Fruit fly (Drosophila melanogaster) whole organism, adult: ENCODE results near the gene CG12229.

ENCODE experiments used
- CG11617 ChIP-seq: fragments of 200-800 bp; sonication (Bioruptor generic); optimal IDR thresholded peaks from 2 replicates; lab custom pipeline; 2017; ENCODE audit warnings: mild to moderate bottlenecking, missing biosample characterization, missing genetic modification reagents, missing genetic modification characterization
- CG14711 ChIP-seq: fragments of 200-800 bp; sonication (Bioruptor generic); optimal IDR thresholded peaks from 2 replicates; lab custom pipeline; 2018; ENCODE audit warnings: missing biosample characterization, mild to moderate bottlenecking, missing genetic modification characterization, moderate library complexity
- CG1620 ChIP-seq: fragments of 200-800 bp; sonication (Bioruptor generic); optimal IDR thresholded peaks from 2 replicates; lab custom pipeline; 2016; ENCODE audit warnings: missing biosample characterization, missing genetic modification characterization
- Clk ChIP-seq: fragments of 200-800 bp; sonication (Bioruptor generic); optimal IDR thresholded peaks from 2 replicates; lab custom pipeline; 2017; ENCODE audit warnings: missing biosample characterization, missing genetic modification characterization
- Crg-1 ChIP-seq: fragments of 200-800 bp; sonication (Bioruptor generic); optimal IDR thresholded peaks from 2 replicates; lab custom pipeline; 2016; ENCODE audit warnings: missing biosample characterization, missing genetic modification characterization
- cic ChIP-seq: fragments of 200-800 bp; sonication (Bioruptor generic); optimal IDR thresholded peaks from 2 replicates; lab custom pipeline; 2017; ENCODE audit warnings: missing biosample characterization, mild to moderate bottlenecking, missing genetic modification characterization, moderate library complexity
- kay ChIP-seq: fragments of 200-800 bp; sonication (Bioruptor generic); peaks from one replicate; lab custom pipeline; 2016; ENCODE audit warnings: missing biosample characterization, missing genetic modification characterization, borderline replicate concordance

DNA sequence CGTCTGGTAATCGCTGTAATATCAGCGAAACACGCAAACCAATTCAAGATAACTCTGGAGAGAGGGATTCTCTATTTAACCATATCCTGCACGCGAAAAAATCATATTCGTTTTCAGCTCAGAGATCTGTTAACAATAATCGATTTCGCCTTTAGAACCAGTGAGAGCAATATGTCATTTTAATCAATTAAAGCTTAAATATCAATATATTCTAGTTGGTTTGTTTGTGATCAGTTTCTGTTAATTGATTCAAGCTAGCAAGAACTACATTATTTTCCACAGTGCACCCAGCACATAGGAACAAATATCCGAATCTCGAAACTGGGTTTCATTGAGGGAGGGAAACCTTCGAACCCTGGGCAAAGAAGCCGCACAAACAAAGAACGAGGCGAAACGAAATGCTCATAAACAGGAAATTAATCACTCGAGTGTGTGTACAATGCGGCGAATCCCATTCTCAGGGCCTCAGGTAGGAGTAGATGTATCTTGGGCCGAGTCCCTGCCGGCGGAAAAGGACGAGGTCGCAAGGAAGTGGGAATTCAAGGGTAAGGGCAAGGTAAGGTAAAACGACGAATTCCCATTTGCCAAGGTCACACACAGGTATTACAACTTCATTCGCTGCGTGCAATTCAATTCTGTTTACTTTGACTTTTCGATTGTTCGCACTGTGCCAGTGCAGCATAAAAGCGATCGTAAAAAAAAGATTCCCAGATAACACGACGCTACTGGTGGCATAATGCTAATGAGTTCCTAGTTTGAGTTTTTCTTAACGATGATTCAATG is 20.1 kb downstream of the CG12229 start:
- TF ChIP-seq Crg-1: no peak
- no peak for TF ChIP-seq CG11617 (GFP tag; lab: Kevin White, UChicago)
- TF ChIP-seq kay: no peak
- no peak for TF ChIP-seq CG14711 (tag; lab: Kevin White, UChicago)
- no peak for TF ChIP-seq CG1620 (GFP tag; lab: Kevin White, UChicago)
- TF ChIP-seq cic (GFP tag; lab: Kevin White, UChicago): no peak
- TF ChIP-seq Clk (GFP tag; lab: Kevin White, UChicago): no peak
